Worm (Caenorhabditis elegans) whole organism, mixed stage, embryonic: ENCODE results near the gene daf-5.

ENCODE experiments used
- M03D4.4 ChIP-seq: sonication (generic microtip); optimal IDR thresholded peaks from 2 replicates; lab custom pipeline; 2017; ENCODE audit warnings: mild to moderate bottlenecking, missing genetic modification characterization, missing compliant biosample characterization
- bed-3 ChIP-seq: fragments of 200-800 bp; sonication (Bioruptor generic); optimal IDR thresholded peaks from 3 replicates; lab custom pipeline; 2018; ENCODE audit warnings: mild to moderate bottlenecking, missing genetic modification characterization, moderate library complexity, missing compliant biosample characterization
- blmp-1 ChIP-seq: fragments of 150-350 bp; optimal IDR thresholded peaks from 2 replicates; lab custom pipeline; 2014; ENCODE audit warnings: missing biosample characterization, missing genetic modification characterization
- ceh-39 ChIP-seq: fragments of 150-350 bp; optimal IDR thresholded peaks from 2 replicates; lab custom pipeline; 2014; ENCODE audit warnings: missing biosample characterization, missing genetic modification characterization
- ceh-43 ChIP-seq: fragments of 200-800 bp; sonication (Bioruptor generic); optimal IDR thresholded peaks from 2 replicates; lab custom pipeline; 2018; ENCODE audit warnings: mild to moderate bottlenecking, missing genetic modification characterization, moderate library complexity, missing compliant biosample characterization
- ceh-83 ChIP-seq: fragments of 200-800 bp; sonication (Bioruptor generic); optimal IDR thresholded peaks from 2 replicates; lab custom pipeline; 2018; ENCODE audit warnings: mild to moderate bottlenecking, missing genetic modification characterization, missing compliant biosample characterization
- ces-1 ChIP-seq: fragments of 150-350 bp; optimal IDR thresholded peaks from 2 replicates; lab custom pipeline; 2014; ENCODE audit warnings: missing biosample characterization, missing genetic modification reagents, missing genetic modification characterization
- cnd-1 ChIP-seq: fragments of 200-800 bp; sonication (Bioruptor generic); optimal IDR thresholded peaks from 2 replicates; lab custom pipeline; 2018; ENCODE audit warnings: mild to moderate bottlenecking, missing genetic modification characterization, missing compliant biosample characterization
- drap-1 ChIP-seq: fragments of 200-800 bp; sonication (Bioruptor generic); optimal IDR thresholded peaks from 3 replicates; lab custom pipeline; 2018; ENCODE audit warnings: mild to moderate bottlenecking, missing genetic modification characterization, missing compliant biosample characterization
- elt-1 ChIP-seq: sonication (generic microtip); optimal IDR thresholded peaks from 2 replicates; lab custom pipeline; 2017; ENCODE audit warnings: missing genetic modification characterization, mild to moderate bottlenecking, missing compliant biosample characterization, antibody characterized with exemption, moderate library complexity, borderline replicate concordance; ENCODE audit not compliant: insufficient read depth
- flh-1 ChIP-seq: fragments of 200-800 bp; sonication (Bioruptor generic); optimal IDR thresholded peaks from 2 replicates; lab custom pipeline; 2018; ENCODE audit warnings: mild to moderate bottlenecking, missing genetic modification characterization, moderate library complexity, missing compliant biosample characterization
- ham-2 ChIP-seq: fragments of 200-800 bp; sonication (Bioruptor generic); optimal IDR thresholded peaks from 2 replicates; lab custom pipeline; 2018; ENCODE audit warnings: mild to moderate bottlenecking, missing genetic modification characterization, missing compliant biosample characterization
- hlh-1 ChIP-seq: fragments of 150-350 bp; optimal IDR thresholded peaks from 2 replicates; lab custom pipeline; 2014; ENCODE audit warnings: missing biosample characterization, missing genetic modification reagents, missing genetic modification characterization
- lin-13 ChIP-seq: fragments of 150-350 bp; optimal IDR thresholded peaks from 2 replicates; lab custom pipeline; 2014; ENCODE audit warnings: missing biosample characterization, missing genetic modification characterization
- lin-32 ChIP-seq: fragments of 200-800 bp; sonication (Bioruptor generic); optimal IDR thresholded peaks from 2 replicates; lab custom pipeline; 2018; ENCODE audit warnings: mild to moderate bottlenecking, missing genetic modification characterization, missing compliant biosample characterization
- lsy-2 ChIP-seq: fragments of 150-350 bp; optimal IDR thresholded peaks from 2 replicates; lab custom pipeline; 2014; ENCODE audit warnings: missing biosample characterization, missing genetic modification characterization
- mab-5 ChIP-seq: fragments of 150-350 bp; optimal IDR thresholded peaks from 2 replicates; lab custom pipeline; 2014; ENCODE audit warnings: missing biosample characterization, missing genetic modification characterization
- mep-1 ChIP-seq: fragments of 150-350 bp; optimal IDR thresholded peaks from 2 replicates; lab custom pipeline; 2017; ENCODE audit warnings: missing biosample characterization, missing genetic modification reagents, missing genetic modification characterization, inconsistent platforms
- mls-2 ChIP-seq: sonication (generic microtip); optimal IDR thresholded peaks from 2 replicates; lab custom pipeline; 2016; ENCODE audit warnings: mild to moderate bottlenecking, missing genetic modification characterization, moderate library complexity, missing compliant biosample characterization
- nhr-12 ChIP-seq: fragments of 150-350 bp; optimal IDR thresholded peaks from 2 replicates; lab custom pipeline; 2014; ENCODE audit warnings: missing biosample characterization, missing genetic modification characterization
- nhr-2 ChIP-seq: fragments of 150-350 bp; optimal IDR thresholded peaks from 2 replicates; lab custom pipeline; 2014; ENCODE audit warnings: missing biosample characterization, missing genetic modification characterization
- nhr-237 ChIP-seq: fragments of 150-350 bp; optimal IDR thresholded peaks from 2 replicates; lab custom pipeline; 2014; ENCODE audit warnings: missing biosample characterization, missing genetic modification characterization
- nhr-76 ChIP-seq: sonication (generic microtip); optimal IDR thresholded peaks from 2 replicates; lab custom pipeline; 2017; ENCODE audit warnings: missing biosample characterization, missing genetic modification characterization
- pha-4 ChIP-seq: fragments of 150-350 bp; optimal IDR thresholded peaks from 2 replicates; lab custom pipeline; 2018; ENCODE audit warnings: missing biosample characterization, missing genetic modification reagents, missing genetic modification characterization
- snpc-4 ChIP-seq: fragments of 150-350 bp; optimal IDR thresholded peaks from 2 replicates; lab custom pipeline; 2014; ENCODE audit warnings: missing biosample characterization, missing genetic modification characterization
- sptf-1 ChIP-seq: sonication (generic microtip); optimal IDR thresholded peaks from 2 replicates; lab custom pipeline; 2017; ENCODE audit warnings: mild to moderate bottlenecking, missing genetic modification characterization, moderate library complexity, missing compliant biosample characterization
- tbx-8 ChIP-seq: fragments of 200-800 bp; sonication (Bioruptor generic); optimal IDR thresholded peaks from 2 replicates; lab custom pipeline; 2018; ENCODE audit warnings: mild to moderate bottlenecking, missing genetic modification characterization, moderate library complexity, missing compliant biosample characterization
- unc-120 ChIP-seq: sonication (generic microtip); optimal IDR thresholded peaks from 2 replicates; lab custom pipeline; 2017; ENCODE audit warnings: missing genetic modification characterization, missing compliant biosample characterization; ENCODE audit not compliant: poor library complexity, severe bottlenecking
- unc-39 ChIP-seq: fragments of 150-350 bp; optimal IDR thresholded peaks from 2 replicates; lab custom pipeline; 2014; ENCODE audit warnings: missing biosample characterization, missing genetic modification characterization
- unc-62 ChIP-seq: fragments of 150-350 bp; optimal IDR thresholded peaks from 2 replicates; lab custom pipeline; 2014; ENCODE audit warnings: missing biosample characterization, missing genetic modification reagents, missing genetic modification characterization
- zip-8 ChIP-seq: fragments of 150-350 bp; optimal IDR thresholded peaks from 2 replicates; lab custom pipeline; 2014; ENCODE audit warnings: missing biosample characterization, missing genetic modification characterization
- ztf-11 ChIP-seq: fragments of 150-350 bp; optimal IDR thresholded peaks from 2 replicates; lab custom pipeline; 2014; ENCODE audit warnings: missing biosample characterization, missing genetic modification characterization

The daf-5 gene

ce11 chrII:14010656-14011376 is 41.3 kb downstream of the daf-5 start, which contains the start of gene F01D5.8:
Gene F01D5.8 (plus strand): TSS chrII:14010706.
- TF ChIP-seq mab-5 (tag; lab: Kevin White, UChicago) (no peak), drap-1 (GFP tag; lab: Kevin White, UChicago) (no peak), unc-62 (GFP tag; lab: Kevin White, UChicago) (no peak), blmp-1 (no peak), unc-39 (tag; lab: Kevin White, UChicago) (no peak), ceh-43 (GFP tag; lab: Kevin White, UChicago) (no peak), flh-1 (no peak), sptf-1 (tag; lab: Kevin White, UChicago) (no peak), nhr-12 (tag; lab: Kevin White, UChicago) (no peak), mls-2 (no peak), cnd-1 (tag; lab: Kevin White, UChicago) (no peak), snpc-4 (tag; lab: Kevin White, UChicago) (no peak), ztf-11 (tag; lab: Kevin White, UChicago) (no peak)

ce11 chrII:14008359-14008758 is 43.7 kb downstream of the daf-5 start, which contains the start of gene F01D5.7:
Gene F01D5.7 (plus strand): TSS chrII:14008659.
- no peak for TF ChIP-seq ceh-39 (tag; lab: Kevin White, UChicago)
- no peak for TF ChIP-seq elt-1 (tag; lab: Kevin White, UChicago)
- TF ChIP-seq bed-3 (GFP tag; lab: Kevin White, UChicago), result no peak
- TF ChIP-seq unc-120 (tag; lab: Kevin White, UChicago), result no peak
- TF ChIP-seq ceh-83, result no peak
- no peak for TF ChIP-seq mep-1
- no peak for TF ChIP-seq cnd-1 (tag; lab: Kevin White, UChicago)
- no peak for TF ChIP-seq lin-13 (tag; lab: Kevin White, UChicago)
- no peak for TF ChIP-seq drap-1 (GFP tag; lab: Kevin White, UChicago)
- TF ChIP-seq nhr-2, result no peak
- no peak for TF ChIP-seq ceh-43 (GFP tag; lab: Kevin White, UChicago)
- TF ChIP-seq hlh-1 (tag; lab: Kevin White, UChicago), result no peak
- TF ChIP-seq nhr-12 (tag; lab: Kevin White, UChicago), result no peak
- no peak for TF ChIP-seq ztf-11 (tag; lab: Kevin White, UChicago)
- TF ChIP-seq M03D4.4 (tag; lab: Kevin White, UChicago), result no peak
- TF ChIP-seq zip-8 (tag; lab: Kevin White, UChicago), result no peak
- TF ChIP-seq ham-2 (GFP tag; lab: Kevin White, UChicago), result no peak
- TF ChIP-seq sptf-1 (tag; lab: Kevin White, UChicago), result no peak
- no peak for TF ChIP-seq mab-5 (tag; lab: Kevin White, UChicago)
- no peak for TF ChIP-seq lsy-2 (tag; lab: Kevin White, UChicago)
- TF ChIP-seq, all 35 proteins: peak for 0

- TF ChIP-seq ztf-11 (tag; lab: Kevin White, UChicago) (no peak), elt-1 (tag; lab: Kevin White, UChicago) (no peak), ham-2 (GFP tag; lab: Kevin White, UChicago) (no peak), lin-32 (GFP tag; lab: Kevin White, UChicago) (no peak), sptf-1 (tag; lab: Kevin White, UChicago) (no peak), drap-1 (GFP tag; lab: Kevin White, UChicago) (no peak), mep-1 (no peak), ceh-83 (no peak), ceh-43 (GFP tag; lab: Kevin White, UChicago) (no peak), pha-4 (no peak), zip-8 (tag; lab: Kevin White, UChicago) (no peak), snpc-4 (tag; lab: Kevin White, UChicago) (no peak), lin-13 (tag; lab: Kevin White, UChicago) (no peak), unc-120 (tag; lab: Kevin White, UChicago) (no peak), bed-3 (GFP tag; lab: Kevin White, UChicago) (no peak), nhr-12 (tag; lab: Kevin White, UChicago) (no peak)
Measured at ce11 chrII:14006210-14006609, 45.9 kb downstream of the daf-5 start, which contains the start of gene F01D5.6. Gene F01D5.6 (plus strand): TSS chrII:14006510.

ce11 chrII:14005183-14005582 is 46.9 kb downstream of the daf-5 start:
- TF ChIP-seq M03D4.4 (tag; lab: Kevin White, UChicago) (no peak), ces-1 (GFP tag; lab: Kevin White, UChicago) (no peak), bed-3 (GFP tag; lab: Kevin White, UChicago) (no peak), nhr-76 (tag; lab: Kevin White, UChicago) (no peak), unc-120 (tag; lab: Kevin White, UChicago) (no peak), ham-2 (GFP tag; lab: Kevin White, UChicago) (no peak), lin-32 (GFP tag; lab: Kevin White, UChicago) (no peak), nhr-12 (tag; lab: Kevin White, UChicago) (no peak), tbx-8 (GFP tag; lab: Kevin White, UChicago) (no peak), blmp-1 (no peak), flh-1 (no peak), mls-2 (no peak), nhr-237 (tag; lab: Kevin White, UChicago) (no peak), ceh-43 (GFP tag; lab: Kevin White, UChicago) (no peak), unc-39 (tag; lab: Kevin White, UChicago) (no peak), ztf-11 (tag; lab: Kevin White, UChicago) (no peak), ceh-83 (no peak)
